Worm (Caenorhabditis elegans) whole organism, L2 larva: ENCODE data around the gene slcr-46.3.

Source experiments
- C34F6.9 ChIP-seq: fragments of 150-350 bp; optimal IDR thresholded peaks from 2 replicates; lab custom pipeline; 2014; ENCODE audit warnings: missing biosample characterization, missing genetic modification characterization
- F13H6.1 ChIP-seq: sonication (generic microtip); optimal IDR thresholded peaks from 2 replicates; lab custom pipeline; 2016; ENCODE audit warnings: missing genetic modification characterization, missing compliant biosample characterization
- R02D3.7 ChIP-seq: fragments of 150-350 bp; optimal IDR thresholded peaks from 2 replicates; lab custom pipeline; 2014; ENCODE audit warnings: missing biosample characterization, missing genetic modification characterization
- Y55F3AM.14 ChIP-seq: fragments of 200-800 bp; sonication (Bioruptor generic); optimal IDR thresholded peaks from 2 replicates; lab custom pipeline; 2018; ENCODE audit warnings: mild to moderate bottlenecking, missing genetic modification characterization, missing compliant biosample characterization
- alr-1 ChIP-seq: fragments of 150-350 bp; optimal IDR thresholded peaks from 2 replicates; lab custom pipeline; 2014; ENCODE audit warnings: missing biosample characterization, missing genetic modification characterization
- aly-2 ChIP-seq: fragments of 150-350 bp; optimal IDR thresholded peaks from 2 replicates; lab custom pipeline; 2014; ENCODE audit warnings: missing biosample characterization, missing genetic modification characterization
- ama-1 ChIP-seq: fragments of 150-350 bp; optimal IDR thresholded peaks from 2 replicates; lab custom pipeline; 2018; ENCODE audit warnings: inconsistent platforms
- blmp-1 ChIP-seq: sonication (generic microtip); optimal IDR thresholded peaks from 2 replicates; lab custom pipeline; 2017; ENCODE audit warnings: missing genetic modification characterization, mild to moderate bottlenecking, missing compliant biosample characterization, antibody characterized with exemption, moderate library complexity; ENCODE audit not compliant: insufficient read depth
- ceh-16 ChIP-seq: fragments of 150-350 bp; optimal IDR thresholded peaks from 2 replicates; lab custom pipeline; 2014; ENCODE audit warnings: missing biosample characterization, missing genetic modification characterization
- ceh-82 ChIP-seq: fragments of 150-350 bp; optimal IDR thresholded peaks from 2 replicates; lab custom pipeline; 2014; ENCODE audit warnings: missing biosample characterization, missing genetic modification characterization
- crh-2 ChIP-seq: sonication (generic microtip); optimal IDR thresholded peaks from 2 replicates; lab custom pipeline; 2017; ENCODE audit warnings: missing biosample characterization, missing genetic modification characterization
- dmd-4 ChIP-seq: sonication (generic microtip); optimal IDR thresholded peaks from 2 replicates; lab custom pipeline; 2017; ENCODE audit warnings: missing biosample characterization, missing genetic modification characterization
- egl-27 ChIP-seq: sonication (generic microtip); optimal IDR thresholded peaks from 3 replicates; lab custom pipeline; 2017; ENCODE audit warnings: missing biosample characterization, missing genetic modification reagents, missing genetic modification characterization
- elt-1 ChIP-seq: fragments of 150-350 bp; optimal IDR thresholded peaks from 2 replicates; lab custom pipeline; 2014; ENCODE audit warnings: missing biosample characterization, missing genetic modification characterization
- elt-3 ChIP-seq: sonication (generic microtip); optimal IDR thresholded peaks from 2 replicates; lab custom pipeline; 2017; ENCODE audit warnings: missing biosample characterization, missing genetic modification characterization
- gmeb-1 ChIP-seq: fragments of 150-350 bp; optimal IDR thresholded peaks from 2 replicates; lab custom pipeline; 2014; ENCODE audit warnings: missing biosample characterization, missing genetic modification characterization
- lin-11 ChIP-seq: fragments of 150-350 bp; sonication (generic microtip); optimal IDR thresholded peaks from 2 replicates; lab custom pipeline; 2014; ENCODE audit warnings: missing biosample characterization, missing genetic modification characterization, inconsistent platforms, mixed read lengths
- lin-13 ChIP-seq: fragments of 150-350 bp; optimal IDR thresholded peaks from 2 replicates; lab custom pipeline; 2014; ENCODE audit warnings: missing biosample characterization, missing genetic modification reagents, missing genetic modification characterization
- lin-39 ChIP-seq: fragments of 150-350 bp; optimal IDR thresholded peaks from 2 replicates; lab custom pipeline; 2014; ENCODE audit warnings: missing biosample characterization, missing genetic modification reagents, missing genetic modification characterization
- lsy-2 ChIP-seq, 2 experiments: fragments of 150-350 bp in 1 of 2; sonication (generic microtip) in 1 of 2; optimal IDR thresholded peaks; 2 replicates each; lab custom pipeline; 2014 to 2017; ENCODE audit warnings: missing biosample characterization in 2 of 2, missing genetic modification characterization in 2 of 2
- mab-5 ChIP-seq: fragments of 150-350 bp; optimal IDR thresholded peaks from 2 replicates; lab custom pipeline; 2014; ENCODE audit warnings: missing biosample characterization, missing genetic modification characterization
- mbf-1 ChIP-seq: sonication (generic microtip); optimal IDR thresholded peaks from 2 replicates; lab custom pipeline; 2017; ENCODE audit warnings: missing biosample characterization, missing genetic modification characterization
- mdl-1 ChIP-seq, 2 experiments: fragments of 150-350 bp in 1 of 2; sonication (generic microtip) in 1 of 2; optimal IDR thresholded peaks; 2 replicates each; lab custom pipeline; 2017; ENCODE audit warnings: missing biosample characterization in 2 of 2, missing genetic modification characterization in 2 of 2
- nhr-10 ChIP-seq: sonication (generic microtip); optimal IDR thresholded peaks from 2 replicates; lab custom pipeline; 2017; ENCODE audit warnings: missing biosample characterization, missing genetic modification characterization
- nhr-11 ChIP-seq: fragments of 150-350 bp; optimal IDR thresholded peaks from 2 replicates; lab custom pipeline; 2014; ENCODE audit warnings: missing biosample characterization, missing genetic modification characterization
- nhr-12 ChIP-seq: fragments of 150-350 bp; optimal IDR thresholded peaks from 2 replicates; lab custom pipeline; 2014; ENCODE audit warnings: missing biosample characterization, missing genetic modification characterization
- nhr-129 ChIP-seq: fragments of 150-350 bp; optimal IDR thresholded peaks from 2 replicates; lab custom pipeline; 2014; ENCODE audit warnings: missing biosample characterization, missing genetic modification characterization
- nhr-23 ChIP-seq: fragments of 150-350 bp; optimal IDR thresholded peaks from 2 replicates; lab custom pipeline; 2014; ENCODE audit warnings: missing biosample characterization, missing genetic modification reagents, missing genetic modification characterization
- nhr-237 ChIP-seq: fragments of 150-350 bp; optimal IDR thresholded peaks from 2 replicates; lab custom pipeline; 2014; ENCODE audit warnings: missing biosample characterization, missing genetic modification characterization
- nhr-25 ChIP-seq: fragments of 150-350 bp; sonication (generic microtip); optimal IDR thresholded peaks from 3 replicates; lab custom pipeline; 2014; ENCODE audit warnings: missing biosample characterization, missing genetic modification characterization
- nhr-6 ChIP-seq: fragments of 150-350 bp; optimal IDR thresholded peaks from 2 replicates; lab custom pipeline; 2014; ENCODE audit warnings: missing biosample characterization, missing genetic modification characterization
- nhr-77 ChIP-seq: fragments of 150-350 bp; optimal IDR thresholded peaks from 2 replicates; lab custom pipeline; 2014; ENCODE audit warnings: missing biosample characterization, missing genetic modification characterization
- peb-1 ChIP-seq: fragments of 150-350 bp; optimal IDR thresholded peaks from 2 replicates; lab custom pipeline; 2014; ENCODE audit warnings: missing biosample characterization, missing genetic modification characterization
- sem-4 ChIP-seq: fragments of 150-350 bp; optimal IDR thresholded peaks from 2 replicates; lab custom pipeline; 2014; ENCODE audit warnings: missing biosample characterization, missing genetic modification reagents, missing genetic modification characterization
- skn-1 ChIP-seq: sonication (generic microtip); optimal IDR thresholded peaks from 2 replicates; lab custom pipeline; 2017; ENCODE audit warnings: missing biosample characterization, missing genetic modification characterization
- sma-3 ChIP-seq: sonication (generic microtip); optimal IDR thresholded peaks from 2 replicates; lab custom pipeline; 2016; ENCODE audit warnings: missing genetic modification reagents, missing genetic modification characterization, missing compliant biosample characterization
- sma-9 ChIP-seq, 2 experiments: fragments of 150-350 bp in 1 of 2; sonication (generic microtip) in 1 of 2; optimal IDR thresholded peaks; 2 replicates each; lab custom pipeline; 2014 to 2016; ENCODE audit warnings: missing genetic modification characterization in 2 of 2, mild to moderate bottlenecking in 1 of 2, missing biosample characterization in 1 of 2, missing compliant biosample characterization in 1 of 2, missing genetic modification reagents in 1 of 2, moderate library complexity in 1 of 2
- snpc-4 ChIP-seq: fragments of 150-350 bp; optimal IDR thresholded peaks from 2 replicates; lab custom pipeline; 2014; ENCODE audit warnings: missing biosample characterization, missing genetic modification characterization
- unc-39 ChIP-seq: fragments of 150-350 bp; optimal IDR thresholded peaks from 2 replicates; lab custom pipeline; 2014; ENCODE audit warnings: missing biosample characterization, missing genetic modification characterization
- unc-62 ChIP-seq: fragments of 150-350 bp; optimal IDR thresholded peaks from 2 replicates; lab custom pipeline; 2014; ENCODE audit warnings: missing biosample characterization, missing genetic modification reagents, missing genetic modification characterization
- zag-1 ChIP-seq: fragments of 150-350 bp; optimal IDR thresholded peaks from 2 replicates; lab custom pipeline; 2014; ENCODE audit warnings: missing biosample characterization, missing genetic modification characterization
- ztf-1 ChIP-seq: fragments of 200-800 bp; sonication (Bioruptor generic); conservative IDR thresholded peaks from 2 replicates; pipeline ENCODE4 v1.3.6; 2022; ENCODE audit warnings: missing genetic modification characterization, missing compliant biosample characterization
- ztf-11 ChIP-seq: sonication (generic microtip); optimal IDR thresholded peaks from 2 replicates; lab custom pipeline; 2017; ENCODE audit warnings: missing biosample characterization, missing genetic modification characterization
- ztf-4 ChIP-seq: fragments of 150-350 bp; optimal IDR thresholded peaks from 2 replicates; lab custom pipeline; 2014; ENCODE audit warnings: missing biosample characterization, missing genetic modification characterization

slcr-46.3 gene

ce11 chrV:9699216-9699615 is 24.7 kb downstream of the slcr-46.3 start:
- TF ChIP-seq gmeb-1 (tag; lab: Kevin White, UChicago) (no peak), mdl-1 (tag; optimal IDR thresholded peaks at IDR 0.05; lab: Kevin White, UChicago) (no peak)

- TF ChIP-seq ztf-11 (tag; lab: Kevin White, UChicago) (no peak), nhr-129 (tag; lab: Kevin White, UChicago) (no peak), ama-1 (lab: Kevin White, UChicago) (no peak), sma-9 (GFP tag; optimal IDR thresholded peaks at IDR 0.05; lab: Kevin White, UChicago) (no peak), sma-9 (tag; optimal IDR thresholded peaks at IDR 0.05; lab: Kevin White, UChicago) (no peak), lin-39 (tag; lab: Kevin White, UChicago) (no peak), sma-3 (GFP tag; lab: Kevin White, UChicago) (no peak), unc-39 (no peak), lsy-2 (tag; optimal IDR thresholded peaks at IDR 0.05; lab: Kevin White, UChicago) (no peak), R02D3.7 (tag; lab: Kevin White, UChicago) (no peak), mdl-1 (tag; optimal IDR thresholded peaks at IDR 0.05; lab: Kevin White, UChicago) (no peak), ceh-82 (tag; lab: Kevin White, UChicago) (no peak), elt-3 (tag; lab: Kevin White, UChicago) (no peak), ceh-16 (tag; lab: Kevin White, UChicago) (no peak), mab-5 (tag; lab: Kevin White, UChicago) (no peak), dmd-4 (tag; lab: Kevin White, UChicago) (no peak), snpc-4 (tag; lab: Kevin White, UChicago) (no peak), nhr-6 (tag; lab: Kevin White, UChicago) (no peak)
These were observed 27.2 kb downstream of the slcr-46.3 start, which contains the start of gene her-1 for ce11 chrV:9696715-9697114. her-1 (plus strand) TSS chrV:9697015.

- TF ChIP-seq lsy-2 (tag; optimal IDR thresholded peaks at IDR 0.05; lab: Kevin White, UChicago) (no peak), nhr-23 (tag; lab: Kevin White, UChicago) (no peak), nhr-10 (tag; lab: Kevin White, UChicago) (no peak), skn-1 (tag; lab: Kevin White, UChicago) (no peak), elt-1 (tag; lab: Kevin White, UChicago) (no peak), nhr-11 (tag; lab: Kevin White, UChicago) (no peak), snpc-4 (tag; lab: Kevin White, UChicago) (no peak), unc-62 (no peak), ztf-1 (GFP tag; lab: Robert Waterston, UW) (no peak), alr-1 (no peak), sma-3 (GFP tag; lab: Kevin White, UChicago) (no peak), nhr-129 (tag; lab: Kevin White, UChicago) (no peak), mbf-1 (no peak), nhr-12 (tag; lab: Kevin White, UChicago) (no peak)
These were observed 31.2 kb downstream of the slcr-46.3 start, which contains the start of gene ZK287.7 for ce11 chrV:9692649-9693112. ZK287.7 (plus strand) TSS chrV:9693062.

- TF ChIP-seq crh-2 (tag; lab: Kevin White, UChicago) (peak; percentile 57), lin-11 (no peak), sem-4 (tag; lab: Kevin White, UChicago) (peak; percentile 7), nhr-25 (tag; lab: Kevin White, UChicago) (no peak), lsy-2 (tag; optimal IDR thresholded peaks at IDR 0.05; lab: Kevin White, UChicago) (peak in 1 of 2 experiments; percentile 39), ceh-82 (tag; lab: Kevin White, UChicago) (no peak), skn-1 (tag; lab: Kevin White, UChicago) (no peak), sma-3 (GFP tag; lab: Kevin White, UChicago) (no peak), egl-27 (tag; lab: Kevin White, UChicago) (peak; percentile 23), F13H6.1 (peak; percentile 78), ztf-1 (GFP tag; lab: Robert Waterston, UW) (no peak), elt-3 (tag; lab: Kevin White, UChicago) (no peak), Y55F3AM.14 (no peak), peb-1 (no peak), ztf-4 (tag; lab: Kevin White, UChicago) (no peak), dmd-4 (tag; lab: Kevin White, UChicago) (no peak), nhr-12 (tag; lab: Kevin White, UChicago) (no peak), mbf-1 (no peak), R02D3.7 (tag; lab: Kevin White, UChicago) (no peak), gmeb-1 (tag; lab: Kevin White, UChicago) (peak; percentile 7), snpc-4 (tag; lab: Kevin White, UChicago) (peak; percentile 20), ceh-16 (tag; lab: Kevin White, UChicago) (no peak), aly-2 (tag; lab: Kevin White, UChicago) (no peak), unc-39 (no peak), zag-1 (tag; lab: Kevin White, UChicago) (peak; percentile 67), nhr-11 (tag; lab: Kevin White, UChicago) (no peak), nhr-129 (tag; lab: Kevin White, UChicago) (peak; percentile 86), nhr-237 (tag; lab: Kevin White, UChicago) (no peak), C34F6.9 (peak; percentile 74), lin-13 (GFP tag; lab: Kevin White, UChicago) (no peak), mab-5 (tag; lab: Kevin White, UChicago) (no peak), nhr-77 (tag; lab: Kevin White, UChicago) (no peak), blmp-1 (tag; lab: Kevin White, UChicago) (peak; percentile 86), nhr-6 (tag; lab: Kevin White, UChicago) (no peak), lin-39 (tag; lab: Kevin White, UChicago) (no peak)
These were observed 31.8 kb downstream of the slcr-46.3 start, which contains the start of gene ztf-9 for ce11 chrV:9692109-9692581. ztf-9 (minus strand) TSS chrV:9692159.
